Worm (Caenorhabditis elegans) whole organism, early embryonic: ENCODE data around the gene T13C2.2.

Experiments
- ama-1 ChIP-seq: fragments of 150-350 bp; optimal IDR thresholded peaks from 2 replicates; lab custom pipeline; 2014
- ceh-13 ChIP-seq: fragments of 200-800 bp; sonication (Bioruptor generic); optimal IDR thresholded peaks from 2 replicates; lab custom pipeline; 2018; ENCODE audit warnings: mild to moderate bottlenecking, missing genetic modification characterization, missing compliant biosample characterization
- ets-7 ChIP-seq: sonication (generic microtip); optimal IDR thresholded peaks from 2 replicates; lab custom pipeline; 2016; ENCODE audit warnings: missing genotype, missing genetic modification characterization, missing compliant biosample characterization
- flt-1 ChIP-seq: fragments of 200-800 bp; sonication (Bioruptor generic); IDR thresholded peaks from 2 replicates; pipeline ENCODE4 v1.3.6; 2022; ENCODE audit warnings: missing genetic modification characterization, missing compliant biosample characterization
- hmbx-1 ChIP-seq: sonication (generic microtip); optimal IDR thresholded peaks from 2 replicates; lab custom pipeline; 2016; ENCODE audit warnings: mild to moderate bottlenecking, missing genetic modification characterization, missing compliant biosample characterization
- pes-1 ChIP-seq: fragments of 200-800 bp; sonication (Bioruptor generic); IDR thresholded peaks from 2 replicates; pipeline ENCODE4 v1.3.6; 2022; ENCODE audit warnings: missing genetic modification reagents, missing genetic modification characterization, missing compliant biosample characterization
- scrt-1 ChIP-seq: fragments of 200-800 bp; sonication (Bioruptor generic); IDR thresholded peaks from 2 replicates; pipeline ENCODE4 v1.3.6; 2022; ENCODE audit warnings: missing genetic modification characterization, missing compliant biosample characterization
- tra-4 ChIP-seq: sonication (generic microtip); optimal IDR thresholded peaks from 2 replicates; lab custom pipeline; 2017; ENCODE audit warnings: missing genetic modification characterization, missing compliant biosample characterization

ce11 chrII:6824524-6824923 lies 32.5 kb downstream of the T13C2.2 start:
- TF ChIP-seq scrt-1 (no peak), ama-1 (lab: Kevin White, UChicago) (no peak), tra-4 (tag; lab: Kevin White, UChicago) (no peak), flt-1 (GFP tag; lab: Robert Waterston, UW) (no peak), pes-1 (GFP tag; lab: Robert Waterston, UW) (no peak), hmbx-1 (tag; lab: Kevin White, UChicago) (no peak), ceh-13 (no peak), ets-7 (tag; lab: Kevin White, UChicago) (no peak)
